Worm (Caenorhabditis elegans) whole organism, L1 larva: Measurements from ENCODE around the gene C23G10.5.

Experiments
- C16A3.4 ChIP-seq: fragments of 150-350 bp; optimal IDR thresholded peaks from 2 replicates; lab custom pipeline; 2014; ENCODE audit warnings: missing biosample characterization, missing genetic modification characterization
- F16B12.6 ChIP-seq: fragments of 150-350 bp; optimal IDR thresholded peaks from 2 replicates; lab custom pipeline; 2014; ENCODE audit warnings: missing biosample characterization, missing genetic modification characterization
- Y116A8C.19 ChIP-seq: sonication (generic microtip); optimal IDR thresholded peaks from 2 replicates; lab custom pipeline; 2016; ENCODE audit warnings: missing compliant biosample characterization, missing genetic modification characterization, borderline replicate concordance
- aly-2 ChIP-seq: fragments of 150-350 bp; optimal IDR thresholded peaks from 2 replicates; lab custom pipeline; 2014; ENCODE audit warnings: missing biosample characterization, missing genetic modification characterization
- blmp-1 ChIP-seq: fragments of 150-350 bp; optimal IDR thresholded peaks from 2 replicates; lab custom pipeline; 2014; ENCODE audit warnings: missing biosample characterization, missing genetic modification characterization
- ceh-82 ChIP-seq, 3 experiments: fragments of 150-350 bp in 1 of 3; sonication (generic microtip) in 2 of 3; optimal IDR thresholded peaks; 2 replicates each; lab custom pipeline; 2014 to 2017; ENCODE audit warnings: missing biosample characterization in 3 of 3, missing genetic modification characterization in 3 of 3
- ceh-88 ChIP-seq: fragments of 200-800 bp; sonication (Bioruptor generic); IDR thresholded peaks from 2 replicates; pipeline ENCODE4 v1.3.6; 2022; ENCODE audit warnings: missing genetic modification characterization, missing compliant biosample characterization
- dpl-1 ChIP-seq, 3 experiments: fragments of 150-350 bp in 2 of 3; sonication (generic microtip) in 1 of 3; optimal IDR thresholded peaks; 2 replicates each; lab custom pipeline; 2014 to 2017; ENCODE audit warnings: missing biosample characterization in 3 of 3, missing genetic modification characterization in 3 of 3, missing genetic modification reagents in 3 of 3
- dsc-1 ChIP-seq: sonication (generic microtip); optimal IDR thresholded peaks from 2 replicates; lab custom pipeline; 2016; ENCODE audit warnings: mild to moderate bottlenecking, missing genetic modification characterization, missing compliant biosample characterization
- efl-1 ChIP-seq, 4 experiments: fragments of 150-350 bp; optimal IDR thresholded peaks in 3 of 4; peaks in 1 of 4; 1 replicate in 1 of 4; 2 replicates in 3 of 4; lab custom pipeline; 2014; ENCODE audit warnings: missing biosample characterization in 2 of 4, missing genetic modification characterization in 2 of 4, missing genetic modification reagents in 2 of 4
- efl-3 ChIP-seq: fragments of 200-800 bp; sonication (Bioruptor generic); optimal IDR thresholded peaks from 2 replicates; lab custom pipeline; 2018; ENCODE audit warnings: mild to moderate bottlenecking, missing genetic modification characterization, missing compliant biosample characterization
- egl-13 ChIP-seq: sonication (generic microtip); optimal IDR thresholded peaks from 2 replicates; lab custom pipeline; 2016; ENCODE audit warnings: missing genotype, missing genetic modification reagents, missing genetic modification characterization, missing compliant biosample characterization
- egl-27 ChIP-seq, 2 experiments: fragments of 150-350 bp in 1 of 2; sonication (generic microtip); optimal IDR thresholded peaks; 3 replicates each; lab custom pipeline; 2017 to 2018; ENCODE audit warnings: missing biosample characterization in 2 of 2, missing genetic modification characterization in 2 of 2, missing genetic modification reagents in 2 of 2
- elt-2 ChIP-seq: sonication (generic microtip); optimal IDR thresholded peaks from 2 replicates; lab custom pipeline; 2016; ENCODE audit warnings: missing genetic modification characterization, mild to moderate bottlenecking, inconsistent platforms, missing compliant biosample characterization, missing genetic modification reagents
- elt-3 ChIP-seq, 6 experiments: fragments of 150-350 bp in 1 of 6; sonication (generic microtip); optimal IDR thresholded peaks; 2 replicates each; lab custom pipeline; 2017 to 2018; ENCODE audit warnings: missing biosample characterization in 6 of 6, missing genetic modification characterization in 6 of 6, inconsistent platforms in 1 of 6
- ets-5 ChIP-seq: fragments of 200-800 bp; sonication (Bioruptor generic); IDR thresholded peaks from 2 replicates; pipeline ENCODE4 v1.3.6; 2022; ENCODE audit warnings: missing genetic modification characterization, missing compliant biosample characterization
- fkh-4 ChIP-seq: sonication (generic microtip); optimal IDR thresholded peaks from 2 replicates; lab custom pipeline; 2016; ENCODE audit warnings: missing compliant biosample characterization, missing genetic modification characterization, borderline replicate concordance
- hlh-4 ChIP-seq: sonication (generic microtip); optimal IDR thresholded peaks from 2 replicates; lab custom pipeline; 2016; ENCODE audit warnings: mild to moderate bottlenecking, missing genetic modification characterization, missing compliant biosample characterization
- hpl-2 ChIP-seq: fragments of 150-350 bp; optimal IDR thresholded peaks from 2 replicates; lab custom pipeline; 2014; ENCODE audit warnings: missing biosample characterization, missing genetic modification reagents, missing genetic modification characterization
- jun-1 ChIP-seq: fragments of 150-350 bp; optimal IDR thresholded peaks from 2 replicates; lab custom pipeline; 2014; ENCODE audit warnings: missing biosample characterization, missing genetic modification reagents, missing genetic modification characterization
- lin-13 ChIP-seq: fragments of 150-350 bp; optimal IDR thresholded peaks from 2 replicates; lab custom pipeline; 2014; ENCODE audit warnings: missing biosample characterization, missing genetic modification reagents, missing genetic modification characterization
- lin-14 ChIP-seq: fragments of 200-800 bp; sonication (Bioruptor generic); optimal IDR thresholded peaks from 2 replicates; lab custom pipeline; 2018; ENCODE audit warnings: mild to moderate bottlenecking, missing genetic modification characterization, moderate library complexity, missing compliant biosample characterization
- lin-15B ChIP-seq: fragments of 150-350 bp; sonication (generic microtip); optimal IDR thresholded peaks from 3 replicates; lab custom pipeline; 2014; ENCODE audit warnings: missing biosample characterization, missing genetic modification characterization
- lin-35 ChIP-seq, 2 experiments: fragments of 150-350 bp; optimal IDR thresholded peaks; 2 replicates each; lab custom pipeline; 2014; ENCODE audit warnings: missing biosample characterization in 2 of 2, missing genetic modification characterization in 2 of 2, missing genetic modification reagents in 2 of 2
- lsy-2 ChIP-seq, 2 experiments: fragments of 150-350 bp; optimal IDR thresholded peaks; 2 replicates each; lab custom pipeline; 2014; ENCODE audit warnings: missing biosample characterization in 2 of 2, missing genetic modification characterization in 2 of 2
- mdl-1 ChIP-seq, 2 experiments: fragments of 150-350 bp; optimal IDR thresholded peaks; 2 replicates each; lab custom pipeline; 2014 to 2017; ENCODE audit warnings: missing biosample characterization in 2 of 2, missing genetic modification characterization in 2 of 2, inconsistent platforms in 1 of 2
- mef-2 ChIP-seq: fragments of 150-350 bp; optimal IDR thresholded peaks from 2 replicates; lab custom pipeline; 2014; ENCODE audit warnings: missing biosample characterization, missing genetic modification characterization
- nhr-20 ChIP-seq: sonication (generic microtip); optimal IDR thresholded peaks from 2 replicates; lab custom pipeline; 2016; ENCODE audit warnings: mild to moderate bottlenecking, missing genetic modification characterization, missing compliant biosample characterization
- nhr-237 ChIP-seq: fragments of 150-350 bp; optimal IDR thresholded peaks from 2 replicates; lab custom pipeline; 2014; ENCODE audit warnings: missing biosample characterization, missing genetic modification characterization
- nhr-28 ChIP-seq: fragments of 150-350 bp; optimal IDR thresholded peaks from 2 replicates; lab custom pipeline; 2014; ENCODE audit warnings: missing biosample characterization, missing genetic modification characterization
- nhr-47 ChIP-seq: sonication (generic microtip); optimal IDR thresholded peaks from 2 replicates; lab custom pipeline; 2016; ENCODE audit warnings: mild to moderate bottlenecking, missing genetic modification characterization, moderate library complexity, missing compliant biosample characterization
- nhr-71 ChIP-seq: sonication (generic microtip); optimal IDR thresholded peaks from 2 replicates; lab custom pipeline; 2016; ENCODE audit warnings: mild to moderate bottlenecking, missing genetic modification characterization, moderate library complexity, missing compliant biosample characterization
- nhr-84 ChIP-seq: sonication (generic microtip); optimal IDR thresholded peaks from 2 replicates; lab custom pipeline; 2017; ENCODE audit warnings: missing biosample characterization, missing genetic modification characterization
- nhr-85 ChIP-seq: sonication (generic microtip); peaks from one replicate; lab custom pipeline; 2016; ENCODE audit warnings: missing genetic modification characterization, inconsistent platforms, missing compliant biosample characterization
- nhr-90 ChIP-seq: sonication (generic microtip); optimal IDR thresholded peaks from 2 replicates; lab custom pipeline; 2016; ENCODE audit warnings: mild to moderate bottlenecking, missing genetic modification characterization, missing compliant biosample characterization; ENCODE audit not compliant: poor library complexity
- pax-3 ChIP-seq: fragments of 200-800 bp; sonication (Bioruptor generic); optimal IDR thresholded peaks from 2 replicates; lab custom pipeline; 2018; ENCODE audit warnings: mild to moderate bottlenecking, missing genetic modification characterization, moderate library complexity, missing compliant biosample characterization
- rnt-1 ChIP-seq: sonication (generic microtip); optimal IDR thresholded peaks from 2 replicates; lab custom pipeline; 2016; ENCODE audit warnings: mild to moderate bottlenecking, missing genetic modification characterization, moderate library complexity, missing compliant biosample characterization
- skn-1 ChIP-seq: fragments of 150-350 bp; optimal IDR thresholded peaks from 2 replicates; lab custom pipeline; 2014; ENCODE audit warnings: missing biosample characterization, missing genetic modification characterization
- snu-23 ChIP-seq: sonication (generic microtip); optimal IDR thresholded peaks from 2 replicates; lab custom pipeline; 2016; ENCODE audit warnings: missing genetic modification characterization, missing compliant biosample characterization
- sptf-1 ChIP-seq: fragments of 150-350 bp; optimal IDR thresholded peaks from 2 replicates; lab custom pipeline; 2014; ENCODE audit warnings: missing biosample characterization, missing genetic modification characterization
- sup-37 ChIP-seq: fragments of 200-800 bp; sonication (Bioruptor generic); optimal IDR thresholded peaks from 2 replicates; lab custom pipeline; 2018; ENCODE audit warnings: mild to moderate bottlenecking, missing genetic modification characterization, missing compliant biosample characterization
- swsn-7 ChIP-seq: sonication (generic microtip); optimal IDR thresholded peaks from 2 replicates; lab custom pipeline; 2016; ENCODE audit warnings: missing genetic modification characterization, missing compliant biosample characterization
- tbx-2 ChIP-seq: sonication (generic microtip); optimal IDR thresholded peaks from 2 replicates; lab custom pipeline; 2016; ENCODE audit warnings: missing genetic modification characterization, missing compliant biosample characterization
- tlp-1 ChIP-seq: fragments of 150-350 bp; optimal IDR thresholded peaks from 2 replicates; lab custom pipeline; 2014; ENCODE audit warnings: missing biosample characterization, missing genetic modification characterization
- unc-130 ChIP-seq: fragments of 150-350 bp; optimal IDR thresholded peaks from 2 replicates; lab custom pipeline; 2017; ENCODE audit warnings: missing biosample characterization, missing genetic modification characterization, inconsistent platforms
- unc-30 ChIP-seq: sonication (generic microtip); optimal IDR thresholded peaks from 2 replicates; lab custom pipeline; 2017; ENCODE audit warnings: missing biosample characterization, missing genetic modification characterization
- unc-62 ChIP-seq: fragments of 150-350 bp; optimal IDR thresholded peaks from 2 replicates; lab custom pipeline; 2014; ENCODE audit warnings: missing biosample characterization, missing genetic modification reagents, missing genetic modification characterization
- unc-86 ChIP-seq: sonication (generic microtip); optimal IDR thresholded peaks from 2 replicates; lab custom pipeline; 2016; ENCODE audit warnings: missing genetic modification characterization, missing compliant biosample characterization
- zag-1 ChIP-seq: fragments of 150-350 bp; optimal IDR thresholded peaks from 2 replicates; lab custom pipeline; 2014; ENCODE audit warnings: missing biosample characterization, missing genetic modification characterization
- ztf-4 ChIP-seq: fragments of 150-350 bp; optimal IDR thresholded peaks from 2 replicates; lab custom pipeline; 2014; ENCODE audit warnings: missing biosample characterization, missing genetic modification characterization

Gene C23G10.5

DNA sequence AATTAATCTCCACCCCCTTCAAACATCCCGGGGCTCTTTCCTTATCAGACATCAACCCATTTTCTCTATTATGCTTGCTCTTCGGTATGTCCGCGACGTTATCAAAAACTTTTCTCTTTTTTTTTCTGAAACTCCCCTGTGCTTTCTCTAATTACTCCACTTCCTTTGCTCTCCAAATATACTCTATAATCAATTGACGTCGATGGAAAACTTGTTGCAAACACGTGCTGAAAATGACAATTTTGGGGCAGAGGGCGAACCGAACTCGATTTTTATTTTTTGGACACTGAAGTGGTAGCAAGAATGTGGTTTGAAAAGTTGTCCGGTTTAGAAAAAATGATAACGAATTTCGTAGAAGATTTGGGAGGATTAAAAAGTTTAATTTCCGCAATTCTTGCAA lies 11.8 kb upstream of the C23G10.5 start:
- TF ChIP-seq lin-14 (GFP tag; lab: Kevin White, UChicago) (no peak), lin-35 (GFP tag; optimal IDR thresholded peaks at IDR 0.05; lab: Kevin White, UChicago) (peak in 1 of 2 experiments; percentile 5), lsy-2 (tag; optimal IDR thresholded peaks at IDR 0.05; lab: Kevin White, UChicago) (no peak), hpl-2 (GFP tag; lab: Kevin White, UChicago) (no peak), elt-2 (tag; lab: Kevin White, UChicago) (peak; percentile 95), hlh-4 (tag; lab: Kevin White, UChicago) (no peak), blmp-1 (tag; lab: Kevin White, UChicago) (no peak), mdl-1 (tag; optimal IDR thresholded peaks at IDR 0.05; lab: Kevin White, UChicago) (peak in 1 of 2 experiments; percentile 49), nhr-71 (tag; lab: Kevin White, UChicago) (peak; percentile 21), nhr-237 (tag; lab: Kevin White, UChicago) (no peak), F16B12.6 (tag; lab: Kevin White, UChicago) (no peak), unc-30 (tag; lab: Kevin White, UChicago) (no peak), efl-1 (optimal IDR thresholded peaks at IDR 0.05; lab: Kevin White, UChicago) (no peak), efl-1 (GFP tag; optimal IDR thresholded peaks at IDR 0.05 in 1 of 2; lab: Kevin White, UChicago) (peak in 1 of 2 experiments; percentile 76), rnt-1 (tag; lab: Kevin White, UChicago) (no peak), Y116A8C.19 (tag; lab: Kevin White, UChicago) (no peak), snu-23 (GFP tag; lab: Kevin White, UChicago) (no peak), nhr-20 (tag; lab: Kevin White, UChicago) (peak; percentile 44), aly-2 (tag; lab: Kevin White, UChicago) (no peak), unc-62 (GFP tag; lab: Kevin White, UChicago) (no peak)

- TF ChIP-seq blmp-1 (tag; lab: Kevin White, UChicago): no peak
- TF ChIP-seq nhr-28 (tag; lab: Kevin White, UChicago): no peak
- TF ChIP-seq egl-13 (tag; lab: Kevin White, UChicago): no peak
- no peak for TF ChIP-seq dpl-1 (GFP tag; optimal IDR thresholded peaks at IDR 0.05; lab: Kevin White, UChicago)
- no peak for TF ChIP-seq rnt-1 (tag; lab: Kevin White, UChicago)
- no peak for TF ChIP-seq swsn-7 (tag; lab: Kevin White, UChicago)
- TF ChIP-seq elt-2 (tag; lab: Kevin White, UChicago): peak; percentile 96
- TF ChIP-seq nhr-20 (tag; lab: Kevin White, UChicago): peak; percentile 31
- no peak for TF ChIP-seq mef-2 (tag; lab: Kevin White, UChicago)
- TF ChIP-seq efl-3: no peak
- no peak for TF ChIP-seq ceh-88 (GFP tag; lab: Robert Waterston, UW)
- no peak for TF ChIP-seq zag-1
- no peak for TF ChIP-seq egl-27 (tag; optimal IDR thresholded peaks at IDR 0.05; lab: Kevin White, UChicago)
- TF ChIP-seq lin-13: no peak
- TF ChIP-seq sup-37: no peak
- TF ChIP-seq nhr-47: no peak
- TF ChIP-seq ceh-82 (tag; optimal IDR thresholded peaks at IDR 0.05; lab: Kevin White, UChicago): no peak
- TF ChIP-seq unc-62 (GFP tag; lab: Kevin White, UChicago): no peak
- TF ChIP-seq tlp-1 (tag; lab: Kevin White, UChicago): no peak
- peak; percentile 32 for TF ChIP-seq nhr-85
- TF ChIP-seq ztf-4 (tag; lab: Kevin White, UChicago): no peak
- no peak for TF ChIP-seq lin-15B (tag; lab: Kevin White, UChicago)
- TF ChIP-seq skn-1 (tag; lab: Kevin White, UChicago): no peak
- TF ChIP-seq nhr-84: no peak
- TF ChIP-seq hpl-2 (GFP tag; lab: Kevin White, UChicago): no peak
- TF ChIP-seq lin-35 (GFP tag; optimal IDR thresholded peaks at IDR 0.05; lab: Kevin White, UChicago): peak in 1 of 2 experiments; percentile 50
- no peak for TF ChIP-seq lsy-2 (tag; optimal IDR thresholded peaks at IDR 0.05; lab: Kevin White, UChicago)
- no peak for TF ChIP-seq fkh-4 (tag; lab: Kevin White, UChicago)
- no peak for TF ChIP-seq dsc-1 (tag; lab: Kevin White, UChicago)
- TF ChIP-seq C16A3.4: no peak
- TF ChIP-seq pax-3 (tag; lab: Kevin White, UChicago): no peak
- TF ChIP-seq tbx-2 (tag; lab: Kevin White, UChicago): no peak
- TF ChIP-seq unc-86 (tag; lab: Kevin White, UChicago): no peak
- TF ChIP-seq elt-3 (tag; optimal IDR thresholded peaks at IDR 0.05; lab: Kevin White, UChicago): no peak
- no peak for TF ChIP-seq ets-5
- no peak for TF ChIP-seq jun-1 (tag; lab: Kevin White, UChicago)
- no peak for TF ChIP-seq unc-130
- peak; percentile 1 for TF ChIP-seq nhr-90 (tag; lab: Kevin White, UChicago)
- TF ChIP-seq sptf-1 (tag; lab: Kevin White, UChicago): no peak
Measured at ce11 chrIII:6180294-6180693, 10.6 kb upstream of the C23G10.5 start.
